Worm (Caenorhabditis elegans): ENCODE measurements around the gene fat-3.

Gene fat-3

ce11 chrIV:9803544-9803943, 721 bp downstream of the fat-3 start (continued):
- no peak for TF ChIP-seq cebp-1 (GFP tag; IDR thresholded peaks at IDR 0.05)
- peak; percentile 55 for TF ChIP-seq cebp-1 (tag; optimal IDR thresholded peaks at IDR 0.05)
- TF ChIP-seq rcor-1 (GFP tag; IDR thresholded peaks at IDR 0.05) = no peak
- TF ChIP-seq attf-5 (GFP tag; optimal IDR thresholded peaks at IDR 0.05) = peak; percentile 16
- TF ChIP-seq ets-4 (GFP tag; optimal IDR thresholded peaks at IDR 0.05) = peak; percentile 35
- TF ChIP-seq dox-1 (GFP tag; IDR thresholded peaks at IDR 0.05) = no peak

ce11 chrIV:9810633-9811032, 7.8 kb downstream of the fat-3 start, which contains the start of gene dct-15:
Gene dct-15, minus strand, starts transcription at chrIV:9810733.
- TF ChIP-seq Y53G8AR.9 (GFP tag; conservative IDR thresholded peaks at IDR 0.05) (no peak), tbx-9 (tag; optimal IDR thresholded peaks at IDR 0.05; ENCODE audit: borderline replicate concordance) (no peak), nhr-80 (tag; optimal IDR thresholded peaks at IDR 0.05) (no peak), ccch-3 (GFP tag; optimal IDR thresholded peaks at IDR 0.05) (no peak), madf-3 (GFP tag; IDR thresholded peaks at IDR 0.05) (no peak)

DNA sequence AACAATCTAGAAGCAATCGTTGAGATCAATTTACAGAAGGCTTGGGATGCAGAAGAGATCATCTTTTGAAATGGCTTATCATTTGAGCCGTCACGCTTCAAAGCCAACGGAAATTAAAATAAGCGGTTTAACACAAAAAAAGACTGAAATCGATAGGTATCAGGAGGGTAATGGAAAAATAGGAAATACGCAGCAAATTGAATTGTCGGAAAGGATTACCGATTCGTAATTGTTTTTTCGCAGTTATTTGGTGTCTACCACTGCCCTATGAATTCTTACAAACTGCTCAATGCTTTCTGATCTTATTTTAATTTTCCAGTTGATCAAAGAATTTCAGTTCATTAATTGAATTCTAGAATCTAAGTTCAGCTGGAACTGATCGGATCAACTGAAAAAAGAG, 8.7 kb downstream of the fat-3 start:
- TF ChIP-seq atf-7 (tag; optimal IDR thresholded peaks at IDR 0.05) (no peak), Y95B8A.8 (GFP tag; IDR thresholded peaks at IDR 0.05) (no peak), athp-1 (tag; optimal IDR thresholded peaks at IDR 0.05) (no peak), nhr-120 (GFP tag; IDR thresholded peaks at IDR 0.05) (no peak), madf-3 (GFP tag; IDR thresholded peaks at IDR 0.05) (no peak), B0261.1 (tag; optimal IDR thresholded peaks at IDR 0.05) (no peak), nfya-2 (GFP tag; IDR thresholded peaks at IDR 0.05) (no peak)

DNA sequence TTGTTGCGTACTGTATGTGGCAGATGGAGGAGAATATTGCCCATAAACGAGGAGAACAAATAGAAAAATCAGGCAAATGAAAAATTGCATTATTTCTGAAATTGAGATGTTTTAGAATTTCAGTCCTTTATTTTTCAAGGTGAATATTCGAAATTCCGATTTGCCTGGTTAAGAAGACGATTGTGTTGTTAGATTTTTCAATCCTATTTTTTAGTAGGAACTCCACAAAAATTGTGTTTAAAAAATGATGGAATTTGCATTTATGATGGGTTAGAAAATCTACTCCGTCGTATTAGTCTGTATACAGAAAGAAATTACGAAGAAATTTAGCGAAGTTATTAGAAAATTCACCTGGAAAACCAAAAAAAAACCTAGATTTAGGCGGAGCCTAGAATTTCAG, 12.6 kb downstream of the fat-3 start, which contains the start of gene egl-20:
Gene egl-20 (minus strand): TSS at position 101 of the 400 bp plus-strand sequence.
- TF ChIP-seq cebp-1 (GFP tag; IDR thresholded peaks at IDR 0.05) (no peak), cebp-1 (tag; optimal IDR thresholded peaks at IDR 0.05) (no peak), ceh-27 (GFP tag; optimal IDR thresholded peaks at IDR 0.05) (no peak), sea-2 (GFP tag; IDR thresholded peaks at IDR 0.05) (no peak), tbx-9 (tag; optimal IDR thresholded peaks at IDR 0.05; ENCODE audit: borderline replicate concordance) (no peak), let-526 (GFP tag; IDR thresholded peaks at IDR 0.05) (no peak), mel-28 (tag; optimal IDR thresholded peaks at IDR 0.05; ENCODE audit: borderline replicate concordance) (no peak), Y56A3A.18 (GFP tag; IDR thresholded peaks at IDR 0.05) (no peak), lsy-27 (tag; optimal IDR thresholded peaks at IDR 0.05; ENCODE audit: borderline replicate concordance, insufficient read depth) (no peak), F37B4.10 (GFP tag; IDR thresholded peaks at IDR 0.05) (no peak), snpc-1.3 (tag; optimal IDR thresholded peaks at IDR 0.05; ENCODE audit: insufficient read depth) (no peak), snpc-1.1 (tag; optimal IDR thresholded peaks at IDR 0.05; ENCODE audit: insufficient read depth) (no peak), K12H6.12 (tag; optimal IDR thresholded peaks at IDR 0.05) (no peak), pbrm-1 (GFP tag; IDR thresholded peaks at IDR 0.05) (no peak), ceh-79 (tag; optimal IDR thresholded peaks at IDR 0.05) (no peak), nhr-179 (tag; optimal IDR thresholded peaks at IDR 0.05) (no peak), Y79H2A.3 (GFP tag; conservative IDR thresholded peaks at IDR 0.05) (no peak)

DNA sequence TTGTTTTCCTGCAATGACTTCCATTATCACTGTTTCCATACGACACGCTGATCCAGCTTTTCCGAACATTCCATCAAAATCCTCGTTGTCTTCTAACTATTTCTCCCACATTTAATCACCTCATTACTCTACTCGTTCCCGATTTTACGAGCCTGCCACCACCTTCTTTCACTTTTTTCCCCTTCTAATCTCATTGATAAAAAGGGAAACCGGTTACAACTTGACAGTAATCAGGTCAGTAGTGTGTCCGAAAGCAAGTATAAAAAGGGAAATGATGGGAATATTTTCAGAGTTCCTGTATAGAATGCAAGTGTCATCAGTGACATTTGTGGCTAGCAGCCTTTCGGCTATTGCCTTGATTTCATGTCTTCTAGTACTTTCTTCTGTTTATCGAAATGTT, 18.8 kb downstream of the fat-3 start, which contains the start of gene col-123:
Gene col-123 (plus strand): TSS at position 301 of the 400 bp plus-strand sequence.
- TF ChIP-seq snpc-1.3 (tag; optimal IDR thresholded peaks at IDR 0.05; ENCODE audit: insufficient read depth) (no peak), nhr-90 (tag; optimal IDR thresholded peaks at IDR 0.05) (no peak), somi-1 (GFP tag; optimal IDR thresholded peaks at IDR 0.05) (no peak), nhr-120 (GFP tag; IDR thresholded peaks at IDR 0.05) (no peak), dox-1 (GFP tag; IDR thresholded peaks at IDR 0.05) (no peak)
